Worm (Caenorhabditis elegans) whole organism, late embryonic: Measurements from ENCODE around the gene srlf-13.

Experiments
- C08G9.2 ChIP-seq: sonication (generic microtip); optimal IDR thresholded peaks from 2 replicates; lab custom pipeline; 2016; ENCODE audit warnings: mild to moderate bottlenecking, missing genetic modification characterization, moderate library complexity, missing compliant biosample characterization
- F13H6.1 ChIP-seq: sonication (generic microtip); optimal IDR thresholded peaks from 2 replicates; lab custom pipeline; 2016; ENCODE audit warnings: missing genetic modification characterization, missing compliant biosample characterization
- K09A11.1 ChIP-seq: sonication (generic microtip); optimal IDR thresholded peaks from 2 replicates; lab custom pipeline; 2017; ENCODE audit warnings: antibody characterized with exemption, mild to moderate bottlenecking, missing genetic modification characterization, missing compliant biosample characterization; ENCODE audit not compliant: insufficient read depth
- T23F11.4 ChIP-seq: fragments of 200-800 bp; sonication (Bioruptor generic); optimal IDR thresholded peaks from 2 replicates; lab custom pipeline; 2018; ENCODE audit warnings: mild to moderate bottlenecking, missing genetic modification characterization, missing compliant biosample characterization
- ahr-1 ChIP-seq: sonication (generic microtip); optimal IDR thresholded peaks from 2 replicates; lab custom pipeline; 2016; ENCODE audit warnings: missing genetic modification characterization, missing compliant biosample characterization
- ceh-14 ChIP-seq: sonication (generic microtip); optimal IDR thresholded peaks from 2 replicates; lab custom pipeline; 2016; ENCODE audit warnings: missing genotype, missing genetic modification characterization, missing compliant biosample characterization
- ceh-19 ChIP-seq: fragments of 200-800 bp; sonication (Bioruptor generic); optimal IDR thresholded peaks from 2 replicates; lab custom pipeline; 2018; ENCODE audit warnings: mild to moderate bottlenecking, missing genetic modification characterization, missing compliant biosample characterization
- ceh-22 ChIP-seq: sonication (generic microtip); optimal IDR thresholded peaks from 2 replicates; lab custom pipeline; 2017; ENCODE audit warnings: missing biosample characterization, missing genetic modification characterization
- ceh-30 ChIP-seq: fragments of 150-350 bp; optimal IDR thresholded peaks from 2 replicates; lab custom pipeline; 2014; ENCODE audit warnings: missing biosample characterization, missing genetic modification characterization
- ceh-45 ChIP-seq: fragments of 200-800 bp; sonication (Bioruptor generic); IDR thresholded peaks from 2 replicates; pipeline ENCODE4 v1.3.6; 2022; ENCODE audit warnings: missing genetic modification reagents, missing genetic modification characterization, missing compliant biosample characterization
- ceh-6 ChIP-seq: fragments of 200-800 bp; sonication (Bioruptor generic); optimal IDR thresholded peaks from 2 replicates; lab custom pipeline; 2018; ENCODE audit warnings: mild to moderate bottlenecking, missing genetic modification characterization, missing compliant biosample characterization
- ceh-9 ChIP-seq: sonication (generic microtip); optimal IDR thresholded peaks from 2 replicates; lab custom pipeline; 2016; ENCODE audit warnings: mild to moderate bottlenecking, missing genetic modification characterization, inconsistent platforms, missing compliant biosample characterization
- che-1 ChIP-seq: sonication (generic microtip); optimal IDR thresholded peaks from 2 replicates; lab custom pipeline; 2016; ENCODE audit warnings: mild to moderate bottlenecking, missing genetic modification characterization, missing compliant biosample characterization
- dmd-4 ChIP-seq: sonication (generic microtip); optimal IDR thresholded peaks from 2 replicates; lab custom pipeline; 2016; ENCODE audit warnings: borderline replicate concordance, missing genetic modification characterization, missing compliant biosample characterization
- elt-2 ChIP-seq: sonication (generic microtip); optimal IDR thresholded peaks from 2 replicates; lab custom pipeline; 2016; ENCODE audit warnings: missing genetic modification reagents, missing genetic modification characterization, missing compliant biosample characterization
- ets-4 ChIP-seq: sonication (generic microtip); optimal IDR thresholded peaks from 2 replicates; lab custom pipeline; 2016; ENCODE audit warnings: missing genetic modification characterization, missing compliant biosample characterization
- fkh-10 ChIP-seq: fragments of 150-350 bp; optimal IDR thresholded peaks from 2 replicates; lab custom pipeline; 2014; ENCODE audit warnings: missing biosample characterization, missing genetic modification reagents, missing genetic modification characterization
- fkh-6 ChIP-seq: sonication (generic microtip); optimal IDR thresholded peaks from 2 replicates; lab custom pipeline; 2016; ENCODE audit warnings: missing genetic modification characterization, missing compliant biosample characterization
- gmeb-2 ChIP-seq: sonication (generic microtip); optimal IDR thresholded peaks from 2 replicates; lab custom pipeline; 2016; ENCODE audit warnings: missing genetic modification characterization, inconsistent platforms, missing compliant biosample characterization
- lim-6 ChIP-seq: sonication (generic microtip); optimal IDR thresholded peaks from 2 replicates; lab custom pipeline; 2016; ENCODE audit warnings: missing genetic modification characterization, missing compliant biosample characterization
- mec-3 ChIP-seq: sonication (generic microtip); optimal IDR thresholded peaks from 2 replicates; lab custom pipeline; 2016; ENCODE audit warnings: borderline replicate concordance, missing genetic modification characterization, missing compliant biosample characterization
- nfya-1 ChIP-seq: sonication (generic microtip); optimal IDR thresholded peaks from 2 replicates; lab custom pipeline; 2017; ENCODE audit warnings: missing genetic modification characterization, mild to moderate bottlenecking, missing compliant biosample characterization, antibody characterized with exemption, moderate library complexity
- nhr-11 ChIP-seq: fragments of 150-350 bp; optimal IDR thresholded peaks from 2 replicates; lab custom pipeline; 2014; ENCODE audit warnings: missing biosample characterization, missing genetic modification characterization
- nhr-232 ChIP-seq: sonication (generic microtip); optimal IDR thresholded peaks from 2 replicates; lab custom pipeline; 2016; ENCODE audit warnings: missing genetic modification characterization, missing compliant biosample characterization
- npax-4 ChIP-seq: sonication (generic microtip); optimal IDR thresholded peaks from 2 replicates; lab custom pipeline; 2016; ENCODE audit warnings: missing genetic modification characterization, missing compliant biosample characterization
- odd-2 ChIP-seq: sonication (generic microtip); optimal IDR thresholded peaks from 2 replicates; lab custom pipeline; 2017; ENCODE audit warnings: antibody characterized with exemption, mild to moderate bottlenecking, missing genetic modification characterization, missing compliant biosample characterization
- pqm-1 ChIP-seq: sonication (generic microtip); optimal IDR thresholded peaks from 2 replicates; lab custom pipeline; 2016; ENCODE audit warnings: missing genetic modification characterization, missing compliant biosample characterization
- pros-1 ChIP-seq: fragments of 150-350 bp; optimal IDR thresholded peaks from 2 replicates; lab custom pipeline; 2014; ENCODE audit warnings: missing biosample characterization, missing genetic modification reagents, missing genetic modification characterization
- rnt-1 ChIP-seq: sonication (generic microtip); optimal IDR thresholded peaks from 2 replicates; lab custom pipeline; 2016; ENCODE audit warnings: missing genetic modification characterization, missing compliant biosample characterization
- sdc-2 ChIP-seq: sonication (generic microtip); optimal IDR thresholded peaks from 2 replicates; lab custom pipeline; 2016; ENCODE audit warnings: missing genotype, missing genetic modification characterization, missing compliant biosample characterization
- sox-4 ChIP-seq: sonication (generic microtip); optimal IDR thresholded peaks from 2 replicates; lab custom pipeline; 2017; ENCODE audit warnings: mild to moderate bottlenecking, missing genetic modification characterization, inconsistent platforms, missing compliant biosample characterization
- syd-9 ChIP-seq: sonication (generic microtip); optimal IDR thresholded peaks from 2 replicates; lab custom pipeline; 2016; ENCODE audit warnings: mild to moderate bottlenecking, missing genetic modification characterization, moderate library complexity, missing compliant biosample characterization
- tbx-2 ChIP-seq: sonication (generic microtip); optimal IDR thresholded peaks from 2 replicates; lab custom pipeline; 2016; ENCODE audit warnings: missing genetic modification characterization, missing compliant biosample characterization
- tbx-7 ChIP-seq: sonication (generic microtip); optimal IDR thresholded peaks from 2 replicates; lab custom pipeline; 2016; ENCODE audit warnings: missing genotype, missing genetic modification characterization, missing compliant biosample characterization
- ttx-3 ChIP-seq: sonication (generic microtip); optimal IDR thresholded peaks from 2 replicates; lab custom pipeline; 2016; ENCODE audit warnings: missing genetic modification reagents, missing genetic modification characterization, missing compliant biosample characterization
- unc-3 ChIP-seq, 2 experiments: fragments of 200-800 bp in 1 of 2; sonication (Bioruptor generic) in 1 of 2; sonication (generic microtip) in 1 of 2; conservative IDR thresholded peaks in 1 of 2; optimal IDR thresholded peaks in 1 of 2; 2 replicates each; pipeline versions ENCODE4 v1.3.6 to Lab custom; 2016 to 2022; ENCODE audit warnings: missing compliant biosample characterization in 2 of 2, missing genetic modification characterization in 2 of 2, missing genetic modification reagents in 1 of 2
- unc-55 ChIP-seq: sonication (generic microtip); optimal IDR thresholded peaks from 2 replicates; lab custom pipeline; 2017; ENCODE audit warnings: missing biosample characterization, missing genetic modification reagents, missing genetic modification characterization

The srlf-13 gene

ce11 chrIV:10887285-10887684 lies 9.1 kb downstream of the srlf-13 start, which contains the start of gene F13E9.16:
Gene F13E9.16 (minus strand): TSS chrIV:10887385.
- TF ChIP-seq ceh-45 (GFP tag; lab: Robert Waterston, UW) (no peak), pros-1 (tag; lab: Kevin White, UChicago) (no peak), che-1 (tag; lab: Kevin White, UChicago) (no peak), C08G9.2 (tag; lab: Kevin White, UChicago) (no peak), syd-9 (tag; lab: Kevin White, UChicago) (no peak), ahr-1 (no peak), lim-6 (tag; lab: Kevin White, UChicago) (no peak), ceh-22 (tag; lab: Kevin White, UChicago) (no peak), nhr-232 (tag; lab: Kevin White, UChicago) (no peak), nhr-11 (no peak), nfya-1 (tag; lab: Kevin White, UChicago) (no peak), tbx-7 (tag; lab: Kevin White, UChicago) (no peak), ceh-14 (tag; lab: Kevin White, UChicago) (no peak)

ce11 chrIV:10885915-10886314 lies 10.5 kb downstream of the srlf-13 start, which contains the start of gene srlf-11:
Gene srlf-11 (minus strand): TSS chrIV:10886015.
- no peak for TF ChIP-seq sdc-2 (tag; lab: Kevin White, UChicago)
- no peak for TF ChIP-seq fkh-6
- TF ChIP-seq pqm-1 (tag; lab: Kevin White, UChicago) = no peak
- TF ChIP-seq ceh-30 (tag; lab: Kevin White, UChicago) = no peak
- no peak for TF ChIP-seq ttx-3
- no peak for TF ChIP-seq F13H6.1
- no peak for TF ChIP-seq sox-4 (tag; lab: Kevin White, UChicago)
- TF ChIP-seq fkh-10 = no peak

- TF ChIP-seq dmd-4 (no peak), syd-9 (tag; lab: Kevin White, UChicago) (no peak), sox-4 (tag; lab: Kevin White, UChicago) (no peak), K09A11.1 (tag; lab: Kevin White, UChicago) (no peak), unc-3 (GFP tag; conservative IDR thresholded peaks at IDR 0.05; lab: Robert Waterston, UW) (no peak), unc-3 (tag; optimal IDR thresholded peaks at IDR 0.05; lab: Kevin White, UChicago) (no peak), fkh-6 (no peak), ceh-9 (tag; lab: Kevin White, UChicago) (no peak), tbx-7 (tag; lab: Kevin White, UChicago) (no peak), gmeb-2 (tag; lab: Kevin White, UChicago) (no peak), ceh-45 (GFP tag; lab: Robert Waterston, UW) (no peak)
These were observed 12.1 kb downstream of the srlf-13 start, which contains the start of gene F13E9.5 for ce11 chrIV:10884263-10884662. Gene F13E9.5 (minus strand): TSS chrIV:10884363.

- TF ChIP-seq elt-2 (tag; lab: Kevin White, UChicago) = peak; percentile 86
- no peak for TF ChIP-seq rnt-1
These were observed 15.2 kb downstream of the srlf-13 start, which contains the start of gene F13E9.13 for ce11 chrIV:10881230-10881629. Gene F13E9.13 (plus strand): TSS chrIV:10881546.

- TF ChIP-seq ceh-45 (GFP tag; lab: Robert Waterston, UW) (no peak), ceh-14 (tag; lab: Kevin White, UChicago) (no peak), tbx-2 (tag; lab: Kevin White, UChicago) (no peak), ceh-30 (tag; lab: Kevin White, UChicago) (no peak), ceh-6 (GFP tag; lab: Kevin White, UChicago) (no peak), ets-4 (tag; lab: Kevin White, UChicago) (no peak), odd-2 (tag; lab: Kevin White, UChicago) (no peak), npax-4 (tag; lab: Kevin White, UChicago) (no peak), mec-3 (tag; lab: Kevin White, UChicago) (no peak), che-1 (tag; lab: Kevin White, UChicago) (no peak), ceh-19 (GFP tag; lab: Kevin White, UChicago) (no peak), elt-2 (tag; lab: Kevin White, UChicago) (no peak), unc-55 (GFP tag; lab: Kevin White, UChicago) (no peak), tbx-7 (tag; lab: Kevin White, UChicago) (no peak), T23F11.4 (GFP tag; lab: Kevin White, UChicago) (no peak), K09A11.1 (tag; lab: Kevin White, UChicago) (no peak)
These were observed 16.1 kb downstream of the srlf-13 start, which contains the start of gene fipr-15 for ce11 chrIV:10880264-10880663. Gene fipr-15 (plus strand): TSS chrIV:10880564.
